Worm (Caenorhabditis elegans) whole organism, L1 larva: ENCODE results near the gene sel-2.

ENCODE experiments used
- C04F5.9 ChIP-seq: sonication (generic microtip); optimal IDR thresholded peaks from 2 replicates; lab custom pipeline; 2016; ENCODE audit warnings: missing genetic modification characterization, missing compliant biosample characterization
- C16A3.4 ChIP-seq: fragments of 150-350 bp; optimal IDR thresholded peaks from 2 replicates; lab custom pipeline; 2014; ENCODE audit warnings: missing biosample characterization, missing genetic modification characterization
- F16B12.6 ChIP-seq: fragments of 150-350 bp; optimal IDR thresholded peaks from 2 replicates; lab custom pipeline; 2014; ENCODE audit warnings: missing biosample characterization, missing genetic modification characterization
- Y116A8C.19 ChIP-seq: sonication (generic microtip); optimal IDR thresholded peaks from 2 replicates; lab custom pipeline; 2016; ENCODE audit warnings: missing compliant biosample characterization, missing genetic modification characterization, borderline replicate concordance
- aha-1 ChIP-seq: fragments of 150-350 bp; optimal IDR thresholded peaks from 2 replicates; lab custom pipeline; 2014; ENCODE audit warnings: missing biosample characterization, missing genetic modification characterization
- alr-1 ChIP-seq: fragments of 200-800 bp; sonication (Bioruptor generic); optimal IDR thresholded peaks from 2 replicates; lab custom pipeline; 2018; ENCODE audit warnings: borderline replicate concordance, mild to moderate bottlenecking, missing genetic modification characterization, missing compliant biosample characterization
- ama-1 ChIP-seq: fragments of 150-350 bp; optimal IDR thresholded peaks from 2 replicates; lab custom pipeline; 2014
- ceh-63 ChIP-seq: fragments of 200-800 bp; sonication (Bioruptor generic); optimal IDR thresholded peaks from 2 replicates; lab custom pipeline; 2018; ENCODE audit warnings: mild to moderate bottlenecking, missing genetic modification characterization, missing compliant biosample characterization
- ceh-8 ChIP-seq: fragments of 200-800 bp; sonication (Bioruptor generic); optimal IDR thresholded peaks from 2 replicates; lab custom pipeline; 2018; ENCODE audit warnings: mild to moderate bottlenecking, missing genetic modification characterization, moderate library complexity, missing compliant biosample characterization
- ceh-82 ChIP-seq, 3 experiments: fragments of 150-350 bp in 1 of 3; sonication (generic microtip) in 2 of 3; optimal IDR thresholded peaks; 2 replicates each; lab custom pipeline; 2014 to 2017; ENCODE audit warnings: missing biosample characterization in 3 of 3, missing genetic modification characterization in 3 of 3
- ceh-88 ChIP-seq: fragments of 200-800 bp; sonication (Bioruptor generic); IDR thresholded peaks from 2 replicates; pipeline ENCODE4 v1.3.6; 2022; ENCODE audit warnings: missing genetic modification characterization, missing compliant biosample characterization
- ceh-90 ChIP-seq: sonication (generic microtip); optimal IDR thresholded peaks from 2 replicates; lab custom pipeline; 2016; ENCODE audit warnings: missing genetic modification characterization, missing compliant biosample characterization
- ces-1 ChIP-seq: fragments of 150-350 bp; optimal IDR thresholded peaks from 2 replicates; lab custom pipeline; 2014; ENCODE audit warnings: missing biosample characterization, missing genetic modification reagents, missing genetic modification characterization
- dpl-1 ChIP-seq, 3 experiments: fragments of 150-350 bp in 2 of 3; sonication (generic microtip) in 1 of 3; optimal IDR thresholded peaks; 2 replicates each; lab custom pipeline; 2014 to 2017; ENCODE audit warnings: missing biosample characterization in 3 of 3, missing genetic modification characterization in 3 of 3, missing genetic modification reagents in 3 of 3
- dsc-1 ChIP-seq: sonication (generic microtip); optimal IDR thresholded peaks from 2 replicates; lab custom pipeline; 2016; ENCODE audit warnings: mild to moderate bottlenecking, missing genetic modification characterization, missing compliant biosample characterization
- efl-1 ChIP-seq, 4 experiments: fragments of 150-350 bp; optimal IDR thresholded peaks in 3 of 4; peaks in 1 of 4; 1 replicate in 1 of 4; 2 replicates in 3 of 4; lab custom pipeline; 2014; ENCODE audit warnings: missing biosample characterization in 2 of 4, missing genetic modification characterization in 2 of 4, missing genetic modification reagents in 2 of 4
- egl-13 ChIP-seq: sonication (generic microtip); optimal IDR thresholded peaks from 2 replicates; lab custom pipeline; 2016; ENCODE audit warnings: missing genotype, missing genetic modification reagents, missing genetic modification characterization, missing compliant biosample characterization
- elt-3 ChIP-seq, 6 experiments: fragments of 150-350 bp in 1 of 6; sonication (generic microtip); optimal IDR thresholded peaks; 2 replicates each; lab custom pipeline; 2017 to 2018; ENCODE audit warnings: missing biosample characterization in 6 of 6, missing genetic modification characterization in 6 of 6, inconsistent platforms in 1 of 6
- ets-5 ChIP-seq: fragments of 200-800 bp; sonication (Bioruptor generic); IDR thresholded peaks from 2 replicates; pipeline ENCODE4 v1.3.6; 2022; ENCODE audit warnings: missing genetic modification characterization, missing compliant biosample characterization
- fkh-10 ChIP-seq: sonication (generic microtip); optimal IDR thresholded peaks from 2 replicates; lab custom pipeline; 2017; ENCODE audit warnings: missing biosample characterization, missing genetic modification reagents, missing genetic modification characterization
- fkh-8 ChIP-seq: sonication (generic microtip); optimal IDR thresholded peaks from 2 replicates; lab custom pipeline; 2016; ENCODE audit warnings: mild to moderate bottlenecking, missing genetic modification characterization, missing compliant biosample characterization
- fos-1 ChIP-seq: fragments of 150-350 bp; optimal IDR thresholded peaks from 2 replicates; lab custom pipeline; 2014; ENCODE audit warnings: missing biosample characterization, missing genetic modification characterization
- hpl-2 ChIP-seq: fragments of 150-350 bp; optimal IDR thresholded peaks from 2 replicates; lab custom pipeline; 2014; ENCODE audit warnings: missing biosample characterization, missing genetic modification reagents, missing genetic modification characterization
- irx-1 ChIP-seq: sonication (generic microtip); optimal IDR thresholded peaks from 2 replicates; lab custom pipeline; 2016; ENCODE audit warnings: missing genetic modification characterization, missing compliant biosample characterization
- jun-1 ChIP-seq: fragments of 150-350 bp; optimal IDR thresholded peaks from 2 replicates; lab custom pipeline; 2014; ENCODE audit warnings: missing biosample characterization, missing genetic modification reagents, missing genetic modification characterization
- lin-13 ChIP-seq: fragments of 150-350 bp; optimal IDR thresholded peaks from 2 replicates; lab custom pipeline; 2014; ENCODE audit warnings: missing biosample characterization, missing genetic modification reagents, missing genetic modification characterization
- lin-14 ChIP-seq: fragments of 200-800 bp; sonication (Bioruptor generic); optimal IDR thresholded peaks from 2 replicates; lab custom pipeline; 2018; ENCODE audit warnings: mild to moderate bottlenecking, missing genetic modification characterization, moderate library complexity, missing compliant biosample characterization
- lin-15B ChIP-seq: fragments of 150-350 bp; sonication (generic microtip); optimal IDR thresholded peaks from 3 replicates; lab custom pipeline; 2014; ENCODE audit warnings: missing biosample characterization, missing genetic modification characterization
- lin-35 ChIP-seq, 2 experiments: fragments of 150-350 bp; optimal IDR thresholded peaks; 2 replicates each; lab custom pipeline; 2014; ENCODE audit warnings: missing biosample characterization in 2 of 2, missing genetic modification characterization in 2 of 2, missing genetic modification reagents in 2 of 2
- lir-3 ChIP-seq: sonication (generic microtip); optimal IDR thresholded peaks from 2 replicates; lab custom pipeline; 2016; ENCODE audit warnings: mild to moderate bottlenecking, missing genetic modification characterization, moderate library complexity, missing compliant biosample characterization; ENCODE audit not compliant: poor library complexity
- mef-2 ChIP-seq: fragments of 150-350 bp; optimal IDR thresholded peaks from 2 replicates; lab custom pipeline; 2014; ENCODE audit warnings: missing biosample characterization, missing genetic modification characterization
- nhr-11 ChIP-seq: fragments of 150-350 bp; optimal IDR thresholded peaks from 2 replicates; lab custom pipeline; 2014; ENCODE audit warnings: missing biosample characterization, missing genetic modification characterization
- nhr-12 ChIP-seq: sonication (generic microtip); optimal IDR thresholded peaks from 2 replicates; lab custom pipeline; 2017; ENCODE audit warnings: missing biosample characterization, missing genetic modification characterization
- nhr-28 ChIP-seq: fragments of 150-350 bp; optimal IDR thresholded peaks from 2 replicates; lab custom pipeline; 2014; ENCODE audit warnings: missing biosample characterization, missing genetic modification characterization
- nhr-47 ChIP-seq: sonication (generic microtip); optimal IDR thresholded peaks from 2 replicates; lab custom pipeline; 2016; ENCODE audit warnings: mild to moderate bottlenecking, missing genetic modification characterization, moderate library complexity, missing compliant biosample characterization
- nhr-71 ChIP-seq: sonication (generic microtip); optimal IDR thresholded peaks from 2 replicates; lab custom pipeline; 2016; ENCODE audit warnings: mild to moderate bottlenecking, missing genetic modification characterization, moderate library complexity, missing compliant biosample characterization
- nhr-90 ChIP-seq: sonication (generic microtip); optimal IDR thresholded peaks from 2 replicates; lab custom pipeline; 2016; ENCODE audit warnings: mild to moderate bottlenecking, missing genetic modification characterization, missing compliant biosample characterization; ENCODE audit not compliant: poor library complexity
- pag-3 ChIP-seq: sonication (generic microtip); optimal IDR thresholded peaks from 2 replicates; lab custom pipeline; 2017; ENCODE audit warnings: missing genetic modification characterization, mild to moderate bottlenecking, missing compliant biosample characterization, antibody characterized with exemption, borderline replicate concordance; ENCODE audit not compliant: insufficient read depth
- pax-3 ChIP-seq: fragments of 200-800 bp; sonication (Bioruptor generic); optimal IDR thresholded peaks from 2 replicates; lab custom pipeline; 2018; ENCODE audit warnings: mild to moderate bottlenecking, missing genetic modification characterization, moderate library complexity, missing compliant biosample characterization
- skn-1 ChIP-seq: fragments of 150-350 bp; optimal IDR thresholded peaks from 2 replicates; lab custom pipeline; 2014; ENCODE audit warnings: missing biosample characterization, missing genetic modification characterization
- sox-4 ChIP-seq: sonication (generic microtip); optimal IDR thresholded peaks from 2 replicates; lab custom pipeline; 2016; ENCODE audit warnings: missing genetic modification characterization, missing compliant biosample characterization
- sptf-1 ChIP-seq: fragments of 150-350 bp; optimal IDR thresholded peaks from 2 replicates; lab custom pipeline; 2014; ENCODE audit warnings: missing biosample characterization, missing genetic modification characterization
- sup-37 ChIP-seq: fragments of 200-800 bp; sonication (Bioruptor generic); optimal IDR thresholded peaks from 2 replicates; lab custom pipeline; 2018; ENCODE audit warnings: mild to moderate bottlenecking, missing genetic modification characterization, missing compliant biosample characterization
- swsn-7 ChIP-seq: sonication (generic microtip); optimal IDR thresholded peaks from 2 replicates; lab custom pipeline; 2016; ENCODE audit warnings: missing genetic modification characterization, missing compliant biosample characterization
- tbx-2 ChIP-seq: sonication (generic microtip); optimal IDR thresholded peaks from 2 replicates; lab custom pipeline; 2016; ENCODE audit warnings: missing genetic modification characterization, missing compliant biosample characterization
- unc-130 ChIP-seq: fragments of 150-350 bp; optimal IDR thresholded peaks from 2 replicates; lab custom pipeline; 2017; ENCODE audit warnings: missing biosample characterization, missing genetic modification characterization, inconsistent platforms
- unc-30 ChIP-seq: sonication (generic microtip); optimal IDR thresholded peaks from 2 replicates; lab custom pipeline; 2017; ENCODE audit warnings: missing biosample characterization, missing genetic modification characterization
- unc-62 ChIP-seq: fragments of 150-350 bp; optimal IDR thresholded peaks from 2 replicates; lab custom pipeline; 2014; ENCODE audit warnings: missing biosample characterization, missing genetic modification reagents, missing genetic modification characterization
- unc-98 ChIP-seq: fragments of 200-800 bp; sonication (Bioruptor generic); IDR thresholded peaks from 2 replicates; pipeline ENCODE4 v1.3.6; 2022; ENCODE audit warnings: missing genetic modification characterization, missing compliant biosample characterization
- vab-15 ChIP-seq: sonication (generic microtip); optimal IDR thresholded peaks from 2 replicates; lab custom pipeline; 2017; ENCODE audit warnings: missing genotype, mild to moderate bottlenecking, missing genetic modification characterization, missing compliant biosample characterization
- xbp-1 ChIP-seq: sonication (generic microtip); optimal IDR thresholded peaks from 2 replicates; lab custom pipeline; 2016; ENCODE audit warnings: missing genetic modification characterization, missing compliant biosample characterization
- ztf-4 ChIP-seq: fragments of 150-350 bp; optimal IDR thresholded peaks from 2 replicates; lab custom pipeline; 2014; ENCODE audit warnings: missing biosample characterization, missing genetic modification characterization

The sel-2 gene

ce11 chrIII:4649363-4649768, 37.2 kb upstream of the sel-2 start:
- TF ChIP-seq ceh-90 (tag; lab: Kevin White, UChicago) (no peak), unc-30 (tag; lab: Kevin White, UChicago) (no peak), sptf-1 (tag; lab: Kevin White, UChicago) (no peak), nhr-71 (tag; lab: Kevin White, UChicago) (peak; percentile 99), unc-62 (GFP tag; lab: Kevin White, UChicago) (no peak), swsn-7 (peak; percentile 92), sox-4 (no peak), sup-37 (GFP tag; lab: Kevin White, UChicago) (peak; percentile 76), ces-1 (GFP tag; lab: Kevin White, UChicago) (no peak), C16A3.4 (tag; lab: Kevin White, UChicago) (peak; percentile 92), dpl-1 (GFP tag; optimal IDR thresholded peaks at IDR 0.05; lab: Kevin White, UChicago) (peak; percentile 72 to 78 (median 72)), F16B12.6 (peak; percentile 51), jun-1 (tag; lab: Kevin White, UChicago) (peak; percentile 92), nhr-47 (tag; lab: Kevin White, UChicago) (peak; percentile 94), ztf-4 (tag; lab: Kevin White, UChicago) (peak; percentile 90), skn-1 (tag; lab: Kevin White, UChicago) (peak; percentile 81), aha-1 (tag; lab: Kevin White, UChicago) (peak; percentile 55), efl-1 (optimal IDR thresholded peaks at IDR 0.05; lab: Kevin White, UChicago) (peak; percentile 86 to 91), efl-1 (GFP tag; optimal IDR thresholded peaks at IDR 0.05 in 1 of 2; lab: Kevin White, UChicago) (peak; percentile 72 to 97), dsc-1 (tag; lab: Kevin White, UChicago) (peak; percentile 73), nhr-11 (tag; lab: Kevin White, UChicago) (peak; percentile 65), ceh-82 (tag; optimal IDR thresholded peaks at IDR 0.05; lab: Kevin White, UChicago) (peak; percentile 47 to 81 (median 66)), ceh-8 (no peak), pag-3 (peak; percentile 12), ceh-88 (GFP tag; lab: Robert Waterston, UW) (peak; percentile 81; the same call in 1 of the 2 replicates), C04F5.9 (tag; lab: Kevin White, UChicago) (peak; percentile 84), irx-1 (peak; percentile 87), alr-1 (tag; lab: Kevin White, UChicago) (no peak), fkh-10 (GFP tag; lab: Kevin White, UChicago) (no peak), fos-1 (peak; percentile 65), lin-15B (tag; lab: Kevin White, UChicago) (peak; percentile 60), nhr-90 (tag; lab: Kevin White, UChicago) (peak; percentile 93), unc-130 (peak; percentile 90), pax-3 (tag; lab: Kevin White, UChicago) (peak; percentile 84), vab-15 (tag; lab: Kevin White, UChicago) (peak; percentile 58), lin-14 (peak; percentile 100), lin-35 (GFP tag; optimal IDR thresholded peaks at IDR 0.05; lab: Kevin White, UChicago) (peak; percentile 83 to 91), hpl-2 (GFP tag; lab: Kevin White, UChicago) (peak; percentile 91), lin-13 (GFP tag; lab: Kevin White, UChicago) (peak; percentile 91), mef-2 (peak; percentile 42), lir-3 (tag; lab: Kevin White, UChicago) (peak; percentile 79), Y116A8C.19 (tag; lab: Kevin White, UChicago) (no peak), xbp-1 (tag; lab: Kevin White, UChicago) (peak; percentile 89), ama-1 (lab: Kevin White, UChicago) (no peak), nhr-28 (tag; lab: Kevin White, UChicago) (peak; percentile 9), ceh-63 (GFP tag; lab: Kevin White, UChicago) (no peak), fkh-8 (tag; lab: Kevin White, UChicago) (peak; percentile 93), tbx-2 (tag; lab: Kevin White, UChicago) (peak; percentile 94), unc-98 (GFP tag; lab: Robert Waterston, UW) (peak; percentile 51; the same call in 1 of the 2 replicates), ets-5 (GFP tag; lab: Robert Waterston, UW) (no peak), elt-3 (tag; optimal IDR thresholded peaks at IDR 0.05; lab: Kevin White, UChicago) (peak in 5 of 6 experiments; percentile 36 to 97 (median 82)), egl-13 (peak; percentile 82), nhr-12 (tag; lab: Kevin White, UChicago) (no peak)
